2 fruit fly cellular contexts compared by ENCODE assay signal in the genomic region with DNA sequence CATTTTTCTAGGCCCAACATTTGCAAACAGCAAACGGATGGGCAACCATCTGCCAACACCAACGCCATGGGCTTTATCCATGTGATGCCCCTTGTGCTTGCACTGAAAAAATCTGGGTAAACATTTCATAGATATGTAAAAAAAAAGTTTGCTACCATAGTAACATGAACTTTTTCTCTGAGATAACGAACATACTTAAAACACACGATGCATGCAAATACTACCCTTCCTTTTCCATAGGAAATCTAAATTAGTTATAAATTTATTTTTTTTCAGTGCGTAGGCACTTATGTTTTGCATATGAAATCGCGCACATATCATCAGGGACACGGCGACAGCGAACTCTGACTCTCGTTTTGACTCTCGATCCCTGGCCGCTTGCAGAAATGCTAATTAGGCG.
TF ChIP-seq lines count a peak whose summit lies in the region.

No protein-coding gene starts in this region.

TF ChIP-seq in whole organism, prepupa, 60 proteins besides CTCF, POLR2A, EP300 and RAD21:
- peak in 1 of 2 experiments; percentile 18 for TF ChIP-seq salr (GFP tag; optimal IDR thresholded peaks at IDR 0.05; lab: Kevin White, UChicago)
- TF ChIP-seq spab (GFP tag; optimal IDR thresholded peaks at IDR 0.05; lab: Kevin White, UChicago) = no peak
- TF ChIP-seq Eip75B (GFP tag; optimal IDR thresholded peaks at IDR 0.05; lab: Kevin White, UChicago) = no peak
- TF ChIP-seq dsx (GFP tag; optimal IDR thresholded peaks at IDR 0.05; lab: Kevin White, UChicago; ENCODE audit: poor library complexity, severe bottlenecking) = peak; percentile 30
- TF ChIP-seq net (GFP tag; optimal IDR thresholded peaks at IDR 0.05; lab: Kevin White, UChicago) = peak; percentile 20
- TF ChIP-seq achi (GFP tag; optimal IDR thresholded peaks at IDR 0.05; lab: Kevin White, UChicago) = peak; percentile 35
- peak; percentile 29 for TF ChIP-seq Hr4 (GFP tag; optimal IDR thresholded peaks at IDR 0.05; lab: Kevin White, UChicago)
- TF ChIP-seq pdm3 (GFP tag; optimal IDR thresholded peaks at IDR 0.05; lab: Kevin White, UChicago) = peak; percentile 24
- peak; percentile 25 for TF ChIP-seq fd59A (GFP tag; optimal IDR thresholded peaks at IDR 0.05; lab: Kevin White, UChicago)
- peak in 1 of 2 experiments; percentile 56 for TF ChIP-seq ss (GFP tag; optimal IDR thresholded peaks at IDR 0.05; lab: Kevin White, UChicago)
- no peak for TF ChIP-seq cyc (GFP tag; optimal IDR thresholded peaks at IDR 0.05; lab: Kevin White, UChicago)
- peak; percentile 52; the same call in 1 of the 3 replicates for TF ChIP-seq CG8119 (GFP tag; IDR thresholded peaks at IDR 0.05; lab: Robert Waterston, UW)
- TF ChIP-seq acj6 (GFP tag; optimal IDR thresholded peaks at IDR 0.05; lab: Kevin White, UChicago) = peak; percentile 18
- TF ChIP-seq Ets96B (tag; optimal IDR thresholded peaks at IDR 0.05; lab: Kevin White, UChicago) = no peak
- TF ChIP-seq CG32006 (GFP tag; optimal IDR thresholded peaks at IDR 0.05; lab: Kevin White, UChicago) = peak; percentile 38
- TF ChIP-seq Met (GFP tag; optimal IDR thresholded peaks at IDR 0.05; lab: Kevin White, UChicago) = no peak
- TF ChIP-seq CG10631 (GFP tag; optimal IDR thresholded peaks at IDR 0.05; lab: Kevin White, UChicago) = peak; percentile 26
- TF ChIP-seq Sox14 (GFP tag; optimal IDR thresholded peaks at IDR 0.05; lab: Kevin White, UChicago) = peak; percentile 15
- TF ChIP-seq svp (GFP tag; lab: Kevin White, UChicago) = peak; percentile 61
- TF ChIP-seq Eip78C (GFP tag; lab: Kevin White, UChicago) = peak; percentile 85
- TF ChIP-seq OdsH (GFP tag; optimal IDR thresholded peaks at IDR 0.05; lab: Kevin White, UChicago) = peak; percentile 5

TF ChIP-seq in whole organism, pupa, 21 proteins besides CTCF, POLR2A, EP300 and RAD21:
- TF ChIP-seq Pif1A (GFP tag; optimal IDR thresholded peaks at IDR 0.05; lab: Kevin White, UChicago) = peak; percentile 33
- TF ChIP-seq CG14655 (GFP tag; optimal IDR thresholded peaks at IDR 0.05; lab: Kevin White, UChicago) = peak; percentile 25
- TF ChIP-seq CG15710 (tag; optimal IDR thresholded peaks at IDR 0.05; lab: Kevin White, UChicago) = no peak
- TF ChIP-seq CG34367 (tag; optimal IDR thresholded peaks at IDR 0.05; lab: Kevin White, UChicago) = peak; percentile 47
